Worm (Caenorhabditis elegans) whole organism, mixed stage, embryonic: ENCODE data around the gene fbxb-77.
"Not testable (repeated sequence)": the region's sequence is repeated elsewhere in the genome, so short reads cannot be mapped to it uniquely, and the experiment has no call there.

Experiments
- M03D4.4 ChIP-seq: sonication (generic microtip); optimal IDR thresholded peaks from 2 replicates; lab custom pipeline; 2017; ENCODE audit warnings: mild to moderate bottlenecking, missing genetic modification characterization, missing compliant biosample characterization
- bed-3 ChIP-seq: fragments of 200-800 bp; sonication (Bioruptor generic); optimal IDR thresholded peaks from 3 replicates; lab custom pipeline; 2018; ENCODE audit warnings: mild to moderate bottlenecking, missing genetic modification characterization, moderate library complexity, missing compliant biosample characterization
- blmp-1 ChIP-seq: fragments of 150-350 bp; optimal IDR thresholded peaks from 2 replicates; lab custom pipeline; 2014; ENCODE audit warnings: missing biosample characterization, missing genetic modification characterization
- ceh-39 ChIP-seq: fragments of 150-350 bp; optimal IDR thresholded peaks from 2 replicates; lab custom pipeline; 2014; ENCODE audit warnings: missing biosample characterization, missing genetic modification characterization
- ces-1 ChIP-seq: fragments of 150-350 bp; optimal IDR thresholded peaks from 2 replicates; lab custom pipeline; 2014; ENCODE audit warnings: missing biosample characterization, missing genetic modification reagents, missing genetic modification characterization
- drap-1 ChIP-seq: fragments of 200-800 bp; sonication (Bioruptor generic); optimal IDR thresholded peaks from 3 replicates; lab custom pipeline; 2018; ENCODE audit warnings: mild to moderate bottlenecking, missing genetic modification characterization, missing compliant biosample characterization
- flh-1 ChIP-seq: fragments of 200-800 bp; sonication (Bioruptor generic); optimal IDR thresholded peaks from 2 replicates; lab custom pipeline; 2018; ENCODE audit warnings: mild to moderate bottlenecking, missing genetic modification characterization, moderate library complexity, missing compliant biosample characterization
- ham-2 ChIP-seq: fragments of 200-800 bp; sonication (Bioruptor generic); optimal IDR thresholded peaks from 2 replicates; lab custom pipeline; 2018; ENCODE audit warnings: mild to moderate bottlenecking, missing genetic modification characterization, missing compliant biosample characterization
- hlh-1 ChIP-seq: fragments of 150-350 bp; optimal IDR thresholded peaks from 2 replicates; lab custom pipeline; 2014; ENCODE audit warnings: missing biosample characterization, missing genetic modification reagents, missing genetic modification characterization
- lin-13 ChIP-seq: fragments of 150-350 bp; optimal IDR thresholded peaks from 2 replicates; lab custom pipeline; 2014; ENCODE audit warnings: missing biosample characterization, missing genetic modification characterization
- lin-32 ChIP-seq: fragments of 200-800 bp; sonication (Bioruptor generic); optimal IDR thresholded peaks from 2 replicates; lab custom pipeline; 2018; ENCODE audit warnings: mild to moderate bottlenecking, missing genetic modification characterization, missing compliant biosample characterization
- lsy-2 ChIP-seq: fragments of 150-350 bp; optimal IDR thresholded peaks from 2 replicates; lab custom pipeline; 2014; ENCODE audit warnings: missing biosample characterization, missing genetic modification characterization
- mab-5 ChIP-seq: fragments of 150-350 bp; optimal IDR thresholded peaks from 2 replicates; lab custom pipeline; 2014; ENCODE audit warnings: missing biosample characterization, missing genetic modification characterization
- mls-2 ChIP-seq: sonication (generic microtip); optimal IDR thresholded peaks from 2 replicates; lab custom pipeline; 2016; ENCODE audit warnings: mild to moderate bottlenecking, missing genetic modification characterization, moderate library complexity, missing compliant biosample characterization
- nhr-2 ChIP-seq: fragments of 150-350 bp; optimal IDR thresholded peaks from 2 replicates; lab custom pipeline; 2014; ENCODE audit warnings: missing biosample characterization, missing genetic modification characterization
- nhr-237 ChIP-seq: fragments of 150-350 bp; optimal IDR thresholded peaks from 2 replicates; lab custom pipeline; 2014; ENCODE audit warnings: missing biosample characterization, missing genetic modification characterization
- nhr-28 ChIP-seq: fragments of 150-350 bp; optimal IDR thresholded peaks from 2 replicates; lab custom pipeline; 2014; ENCODE audit warnings: missing biosample characterization, missing genetic modification characterization
- nhr-76 ChIP-seq: sonication (generic microtip); optimal IDR thresholded peaks from 2 replicates; lab custom pipeline; 2017; ENCODE audit warnings: missing biosample characterization, missing genetic modification characterization
- sem-2 ChIP-seq: fragments of 200-800 bp; sonication (Bioruptor generic); optimal IDR thresholded peaks from 2 replicates; lab custom pipeline; 2018; ENCODE audit warnings: mild to moderate bottlenecking, missing genetic modification characterization, missing compliant biosample characterization
- sptf-1 ChIP-seq: sonication (generic microtip); optimal IDR thresholded peaks from 2 replicates; lab custom pipeline; 2017; ENCODE audit warnings: mild to moderate bottlenecking, missing genetic modification characterization, moderate library complexity, missing compliant biosample characterization
- unc-39 ChIP-seq: fragments of 150-350 bp; optimal IDR thresholded peaks from 2 replicates; lab custom pipeline; 2014; ENCODE audit warnings: missing biosample characterization, missing genetic modification characterization
- zip-8 ChIP-seq: fragments of 150-350 bp; optimal IDR thresholded peaks from 2 replicates; lab custom pipeline; 2014; ENCODE audit warnings: missing biosample characterization, missing genetic modification characterization

The fbxb-77 gene

DNA sequence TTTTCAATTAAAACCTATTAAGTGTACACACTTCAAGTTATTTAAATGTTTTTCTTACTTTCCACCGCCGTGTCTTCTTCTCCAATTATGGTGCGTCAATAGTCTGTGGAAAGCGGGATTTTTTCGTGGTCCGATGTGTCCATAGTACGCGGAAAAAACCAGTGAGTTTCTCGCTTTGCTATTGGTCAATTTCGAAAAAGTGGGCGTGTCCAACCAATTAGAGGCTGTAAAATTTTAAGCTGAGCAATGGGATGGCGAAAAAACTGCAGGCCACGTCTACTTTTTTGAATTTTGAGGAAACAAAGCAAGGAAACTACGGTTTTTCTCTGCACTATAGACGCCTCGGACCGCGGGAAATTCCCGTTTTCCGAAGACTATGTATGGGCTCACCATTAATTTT lies 32.3 kb downstream of the fbxb-77 start:
- TF ChIP-seq ceh-39 (tag; lab: Kevin White, UChicago) (no peak), lin-13 (tag; lab: Kevin White, UChicago) (no peak), drap-1 (GFP tag; lab: Kevin White, UChicago) (no peak), nhr-28 (tag; lab: Kevin White, UChicago) (no peak)

- TF ChIP-seq lsy-2 (tag; lab: Kevin White, UChicago): peak; percentile 61
- TF ChIP-seq, all 35 proteins: peak for 1; not testable (repeated sequence) for 34
Observed at ce11 chrIV:4720522-4720921, 35.4 kb downstream of the fbxb-77 start.

- TF ChIP-seq ces-1 (GFP tag; lab: Kevin White, UChicago); lin-13 (tag; lab: Kevin White, UChicago); zip-8: not testable (repeated sequence)
Observed at ce11 chrIV:4715785-4716184, 40.2 kb downstream of the fbxb-77 start, which contains the start of gene miro-1. Gene miro-1, minus strand, starts transcription at chrIV:4715807.

ce11 chrIV:4712376-4712775 lies 43.6 kb downstream of the fbxb-77 start, which contains the start of gene yars-2:
Gene yars-2, minus strand, starts transcription at chrIV:4712624.
- TF ChIP-seq ces-1 (GFP tag; lab: Kevin White, UChicago): peak; percentile 5
- no peak for TF ChIP-seq ham-2 (GFP tag; lab: Kevin White, UChicago)
- no peak for TF ChIP-seq nhr-237

DNA sequence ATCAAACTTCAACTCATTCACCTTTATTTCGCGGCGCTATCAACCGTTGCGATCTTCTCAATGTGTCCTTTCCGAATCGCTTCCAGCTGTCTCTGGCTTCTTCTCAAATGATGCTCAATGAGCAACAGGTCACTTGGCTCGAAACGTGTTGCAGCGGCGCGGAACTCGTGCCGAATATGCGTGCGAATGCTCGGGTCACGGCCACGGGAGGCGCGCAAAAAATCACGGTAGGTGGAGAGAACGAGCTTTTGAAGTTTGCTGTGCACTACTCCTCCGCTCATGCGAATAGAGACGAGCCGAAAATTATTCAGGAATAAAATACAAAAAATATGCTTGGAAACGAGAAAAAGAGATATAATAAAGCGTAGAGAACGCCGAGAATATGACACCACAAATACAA lies 45.5 kb downstream of the fbxb-77 start, which contains the start of gene cif-1:
Gene cif-1 (minus strand): TSS at position 297 of the 400 bp plus-strand sequence.
- no peak for TF ChIP-seq sem-2 (GFP tag; lab: Kevin White, UChicago)
- TF ChIP-seq M03D4.4 (tag; lab: Kevin White, UChicago): no peak
- no peak for TF ChIP-seq unc-39 (tag; lab: Kevin White, UChicago)
- no peak for TF ChIP-seq nhr-76 (tag; lab: Kevin White, UChicago)
- no peak for TF ChIP-seq mab-5
- no peak for TF ChIP-seq lin-13 (tag; lab: Kevin White, UChicago)

DNA sequence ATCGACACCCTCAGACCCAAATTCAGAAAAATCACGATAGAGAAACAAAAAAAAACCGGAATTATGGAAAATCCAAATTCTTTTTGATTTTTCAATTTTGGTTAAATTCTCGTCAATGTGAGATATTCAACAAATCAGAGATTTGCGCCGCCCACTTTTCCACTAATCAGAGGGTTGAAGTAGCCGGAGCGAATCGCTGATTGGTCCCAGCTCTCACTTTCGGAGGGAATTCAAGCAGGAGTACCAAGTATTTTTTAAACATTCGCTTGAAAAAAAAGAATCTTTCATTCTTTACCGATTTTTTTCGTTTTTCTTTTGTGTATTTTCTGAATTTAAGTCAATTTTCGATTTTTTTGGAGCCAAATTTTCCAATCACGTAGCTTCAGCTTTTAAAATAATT lies 50.0 kb downstream of the fbxb-77 start:
- TF ChIP-seq zip-8: no peak
- no peak for TF ChIP-seq nhr-28 (tag; lab: Kevin White, UChicago)
- no peak for TF ChIP-seq ceh-39 (tag; lab: Kevin White, UChicago)
- TF ChIP-seq blmp-1 (tag; lab: Kevin White, UChicago): no peak
- no peak for TF ChIP-seq nhr-2
- TF ChIP-seq flh-1 (GFP tag; lab: Kevin White, UChicago): no peak
- no peak for TF ChIP-seq lin-32 (GFP tag; lab: Kevin White, UChicago)
- TF ChIP-seq bed-3 (GFP tag; lab: Kevin White, UChicago): no peak
- TF ChIP-seq nhr-237: no peak
- no peak for TF ChIP-seq lin-13 (tag; lab: Kevin White, UChicago)
- no peak for TF ChIP-seq hlh-1 (tag; lab: Kevin White, UChicago)
- TF ChIP-seq unc-39 (tag; lab: Kevin White, UChicago): no peak
- TF ChIP-seq, all 35 proteins: peak for 0

DNA sequence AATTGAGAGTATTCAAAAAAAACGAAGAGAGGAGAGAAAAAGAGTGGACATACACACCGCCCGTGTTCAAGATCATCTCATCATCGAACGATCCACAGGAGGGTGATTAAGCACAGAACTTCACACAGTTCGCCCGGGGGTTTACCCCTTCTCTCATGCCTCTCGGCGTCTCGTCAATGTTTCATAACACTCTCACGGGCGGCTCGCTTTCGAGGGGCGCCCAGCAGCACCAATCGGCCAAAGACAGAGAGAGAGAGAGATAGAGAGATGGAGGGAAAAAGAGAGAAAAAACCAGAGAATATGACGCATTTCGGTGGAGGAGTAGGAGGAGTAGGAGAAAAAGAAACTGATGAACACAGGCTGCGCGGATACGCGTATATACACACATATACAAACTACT lies 50.8 kb downstream of the fbxb-77 start:
- TF ChIP-seq mls-2 (tag; lab: Kevin White, UChicago): peak; percentile 48
- peak; percentile 34 for TF ChIP-seq ham-2 (GFP tag; lab: Kevin White, UChicago)
- peak; percentile 54 for TF ChIP-seq sptf-1 (tag; lab: Kevin White, UChicago)
- no peak for TF ChIP-seq lin-13 (tag; lab: Kevin White, UChicago)
- TF ChIP-seq, all 35 proteins: peak for 3
